Worm (Caenorhabditis elegans) whole organism, mixed stage, embryonic: ENCODE data around the gene smc-5.

Source experiments
- blmp-1 ChIP-seq: fragments of 150-350 bp; optimal IDR thresholded peaks from 2 replicates; lab custom pipeline; 2014; ENCODE audit warnings: missing biosample characterization, missing genetic modification characterization
- ceh-43 ChIP-seq: fragments of 200-800 bp; sonication (Bioruptor generic); optimal IDR thresholded peaks from 2 replicates; lab custom pipeline; 2018; ENCODE audit warnings: mild to moderate bottlenecking, missing genetic modification characterization, moderate library complexity, missing compliant biosample characterization
- ceh-83 ChIP-seq: fragments of 200-800 bp; sonication (Bioruptor generic); optimal IDR thresholded peaks from 2 replicates; lab custom pipeline; 2018; ENCODE audit warnings: mild to moderate bottlenecking, missing genetic modification characterization, missing compliant biosample characterization
- elt-1 ChIP-seq: sonication (generic microtip); optimal IDR thresholded peaks from 2 replicates; lab custom pipeline; 2017; ENCODE audit warnings: missing genetic modification characterization, mild to moderate bottlenecking, missing compliant biosample characterization, antibody characterized with exemption, moderate library complexity, borderline replicate concordance; ENCODE audit not compliant: insufficient read depth
- lin-13 ChIP-seq: fragments of 150-350 bp; optimal IDR thresholded peaks from 2 replicates; lab custom pipeline; 2014; ENCODE audit warnings: missing biosample characterization, missing genetic modification characterization
- mab-5 ChIP-seq: fragments of 150-350 bp; optimal IDR thresholded peaks from 2 replicates; lab custom pipeline; 2014; ENCODE audit warnings: missing biosample characterization, missing genetic modification characterization
- mls-2 ChIP-seq: sonication (generic microtip); optimal IDR thresholded peaks from 2 replicates; lab custom pipeline; 2016; ENCODE audit warnings: mild to moderate bottlenecking, missing genetic modification characterization, moderate library complexity, missing compliant biosample characterization
- nhr-12 ChIP-seq: fragments of 150-350 bp; optimal IDR thresholded peaks from 2 replicates; lab custom pipeline; 2014; ENCODE audit warnings: missing biosample characterization, missing genetic modification characterization
- pha-4 ChIP-seq: fragments of 150-350 bp; optimal IDR thresholded peaks from 2 replicates; lab custom pipeline; 2018; ENCODE audit warnings: missing biosample characterization, missing genetic modification reagents, missing genetic modification characterization
- snpc-4 ChIP-seq: fragments of 150-350 bp; optimal IDR thresholded peaks from 2 replicates; lab custom pipeline; 2014; ENCODE audit warnings: missing biosample characterization, missing genetic modification characterization
- sptf-1 ChIP-seq: sonication (generic microtip); optimal IDR thresholded peaks from 2 replicates; lab custom pipeline; 2017; ENCODE audit warnings: mild to moderate bottlenecking, missing genetic modification characterization, moderate library complexity, missing compliant biosample characterization
- unc-39 ChIP-seq: fragments of 150-350 bp; optimal IDR thresholded peaks from 2 replicates; lab custom pipeline; 2014; ENCODE audit warnings: missing biosample characterization, missing genetic modification characterization
- unc-62 ChIP-seq: fragments of 150-350 bp; optimal IDR thresholded peaks from 2 replicates; lab custom pipeline; 2014; ENCODE audit warnings: missing biosample characterization, missing genetic modification reagents, missing genetic modification characterization
- zip-8 ChIP-seq: fragments of 150-350 bp; optimal IDR thresholded peaks from 2 replicates; lab custom pipeline; 2014; ENCODE audit warnings: missing biosample characterization, missing genetic modification characterization

DNA sequence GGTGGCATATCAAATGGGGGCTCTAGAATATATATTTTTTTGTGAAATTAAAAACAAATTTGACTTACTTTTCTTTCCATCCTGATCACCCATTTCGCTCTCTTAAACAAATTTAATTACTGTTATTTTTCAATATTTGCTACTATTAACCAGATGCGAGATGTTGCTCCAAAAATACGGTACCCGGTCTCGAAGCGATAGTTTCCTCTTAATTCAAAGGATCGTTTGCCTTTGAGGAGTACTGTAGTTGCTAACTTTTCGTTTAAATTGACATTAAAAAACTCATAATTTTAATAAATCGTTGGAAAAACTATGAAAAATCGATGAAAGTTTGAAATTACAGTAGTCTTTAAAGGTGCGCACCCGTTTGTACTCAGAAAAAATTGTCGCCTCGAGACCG lies 21.4 kb downstream of the smc-5 start, which contains the start of gene C04G6.4:
- no peak for TF ChIP-seq unc-39 (tag; lab: Kevin White, UChicago)
- no peak for TF ChIP-seq elt-1 (tag; lab: Kevin White, UChicago)
- no peak for TF ChIP-seq unc-62
- no peak for TF ChIP-seq mls-2
- TF ChIP-seq mab-5 (tag; lab: Kevin White, UChicago), result no peak
- TF ChIP-seq sptf-1, result no peak
- no peak for TF ChIP-seq snpc-4 (tag; lab: Kevin White, UChicago)
- TF ChIP-seq blmp-1 (tag; lab: Kevin White, UChicago), result no peak
- no peak for TF ChIP-seq ceh-83
- no peak for TF ChIP-seq lin-13 (tag; lab: Kevin White, UChicago)
- no peak for TF ChIP-seq pha-4 (tag; lab: Kevin White, UChicago)
- TF ChIP-seq ceh-43 (GFP tag; lab: Kevin White, UChicago), result no peak
- no peak for TF ChIP-seq nhr-12 (tag; lab: Kevin White, UChicago)
- TF ChIP-seq zip-8 (tag; lab: Kevin White, UChicago), result no peak
